Fruit fly (Drosophila melanogaster) S2 (cell line): ENCODE data around the gene goe.

Experiments
- CG8478 ChIP-seq: fragments of >200 bp; optimal IDR thresholded peaks from 2 replicates; lab custom pipeline; 2018
- CTCF ChIP-seq, 2 experiments: fragments of >200 bp; optimal IDR thresholded peaks; 2 replicates each; lab custom pipeline; 2018

dm6 chrX:16683765-16684164 lies 67.9 kb downstream of the goe start, which contains the start of gene Axs:
- peak; percentile 31 to 49 for TF ChIP-seq CTCF (optimal IDR thresholded peaks at IDR 0.05; lab: Kevin White, UChicago)
- no peak for TF ChIP-seq CG8478 (lab: Kevin White, UChicago)
